Worm (Caenorhabditis elegans): ENCODE data around the gene cnp-2.

The cnp-2 gene

DNA sequence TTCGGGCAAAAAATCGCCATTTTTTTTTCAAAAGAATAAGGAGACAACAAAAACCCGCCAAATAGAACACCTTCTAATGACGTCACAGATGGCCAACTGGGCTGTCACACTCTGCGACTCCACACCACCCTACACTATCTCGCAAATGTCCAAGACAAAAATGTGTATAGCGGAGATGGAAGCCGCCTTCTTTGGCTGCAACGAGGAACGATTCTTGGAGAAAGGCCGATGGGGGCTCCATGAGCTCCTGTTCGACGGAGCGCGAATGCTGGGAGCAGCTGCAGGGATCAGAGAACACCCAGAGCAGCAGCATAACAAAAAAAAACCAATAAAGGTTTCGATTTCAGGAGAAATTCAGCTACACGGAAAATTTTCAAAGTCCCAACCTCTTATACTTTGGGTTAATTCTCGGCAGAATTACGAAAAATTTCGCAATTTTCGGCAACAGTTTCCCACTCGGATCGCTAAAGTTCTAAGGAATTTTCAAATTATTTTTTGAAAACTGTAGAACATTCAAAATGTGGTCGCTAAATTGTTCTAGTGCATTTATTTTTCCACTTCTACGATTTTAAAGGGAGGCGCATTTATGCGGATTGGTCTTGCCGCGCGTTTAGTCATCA, 45.3 kb downstream of the cnp-2 start (continued):
- TF ChIP-seq dve-1 (tag; optimal IDR thresholded peaks at IDR 0.05; ENCODE audit: insufficient read depth) (peak; percentile 5), pqm-1 (tag; optimal IDR thresholded peaks at IDR 0.05) (no peak), vab-7 (GFP tag; IDR thresholded peaks at IDR 0.05) (peak; percentile 49; the same call in 1 of the 2 replicates), D1046.2 (GFP tag; IDR thresholded peaks at IDR 0.05) (0 out of 2 replicates have a peak, but pooled peaks have one; percentile 13), mes-2 (tag; optimal IDR thresholded peaks at IDR 0.05; ENCODE audit: poor library complexity, severe bottlenecking) (peak; percentile 45), mxl-3 (GFP tag; optimal IDR thresholded peaks at IDR 0.05) (no peak), fkh-10 (GFP tag; optimal IDR thresholded peaks at IDR 0.05) (peak; percentile 42), unc-39 (tag; optimal IDR thresholded peaks at IDR 0.05) (no peak), nhr-28 (tag; optimal IDR thresholded peaks at IDR 0.05) (peak; percentile 26), egl-43 (GFP tag; IDR thresholded peaks at IDR 0.05) (peak; percentile 69; the same call in 1 of the 2 replicates), nhr-111 (GFP tag; optimal IDR thresholded peaks at IDR 0.05) (no peak), lsy-2 (tag; optimal IDR thresholded peaks at IDR 0.05) (peak in 1 of 2 experiments; percentile 60), unc-130 (GFP tag; optimal IDR thresholded peaks at IDR 0.05) (no peak), nhr-77 (tag; optimal IDR thresholded peaks at IDR 0.05) (no peak), ctbp-1 (GFP tag; IDR thresholded peaks at IDR 0.05) (0 out of 2 replicates have a peak, but pooled peaks have one; percentile 38), cey-2 (tag; optimal IDR thresholded peaks at IDR 0.05; ENCODE audit: borderline replicate concordance, insufficient read depth) (no peak), rbr-2 (tag; optimal IDR thresholded peaks at IDR 0.05) (peak; percentile 53), hlh-11 (tag; optimal IDR thresholded peaks at IDR 0.05) (peak; percentile 62), dmd-6 (GFP tag; IDR thresholded peaks at IDR 0.05) (peak; percentile 41)

DNA sequence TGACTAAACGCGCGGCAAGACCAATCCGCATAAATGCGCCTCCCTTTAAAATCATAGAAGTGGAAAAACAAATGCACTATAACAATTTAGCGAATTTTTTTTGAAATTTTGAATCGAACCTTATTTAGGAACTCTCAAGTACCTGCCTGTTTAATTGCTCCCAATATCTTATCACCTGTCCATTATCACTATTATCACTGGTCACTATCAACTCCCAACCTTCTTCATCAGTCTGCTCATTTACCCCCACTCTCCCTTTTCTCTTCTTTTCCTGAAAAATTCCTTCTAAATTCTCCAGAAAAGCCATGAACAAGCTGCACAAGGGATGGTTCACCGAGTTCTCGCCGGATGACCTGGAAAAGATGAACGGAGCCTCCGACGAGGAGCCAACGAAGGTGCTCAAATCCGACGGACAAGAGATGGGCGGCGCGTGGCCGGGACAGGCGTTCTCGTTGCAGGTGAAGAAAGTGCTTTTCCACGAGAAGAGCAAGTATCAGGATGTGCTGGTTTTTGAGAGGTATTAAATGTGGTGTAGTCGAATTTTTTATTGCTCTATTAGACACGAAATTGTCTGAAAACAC, 46.1 kb downstream of the cnp-2 start, which contains the start of gene spds-1:
spds-1 (plus strand) TSS at position 298 of the 581 bp plus-strand sequence.
- TF ChIP-seq nhr-41 (GFP tag; IDR thresholded peaks at IDR 0.05) (no peak), hlh-11 (tag; optimal IDR thresholded peaks at IDR 0.05) (peak; percentile 8), nhr-77 (tag; optimal IDR thresholded peaks at IDR 0.05) (no peak), lsy-2 (tag; optimal IDR thresholded peaks at IDR 0.05) (no peak), lim-7 (GFP tag; IDR thresholded peaks at IDR 0.05) (no peak), pqm-1 (tag; optimal IDR thresholded peaks at IDR 0.05) (peak; percentile 48), set-16 (GFP tag; IDR thresholded peaks at IDR 0.05) (peak; percentile 60)

DNA sequence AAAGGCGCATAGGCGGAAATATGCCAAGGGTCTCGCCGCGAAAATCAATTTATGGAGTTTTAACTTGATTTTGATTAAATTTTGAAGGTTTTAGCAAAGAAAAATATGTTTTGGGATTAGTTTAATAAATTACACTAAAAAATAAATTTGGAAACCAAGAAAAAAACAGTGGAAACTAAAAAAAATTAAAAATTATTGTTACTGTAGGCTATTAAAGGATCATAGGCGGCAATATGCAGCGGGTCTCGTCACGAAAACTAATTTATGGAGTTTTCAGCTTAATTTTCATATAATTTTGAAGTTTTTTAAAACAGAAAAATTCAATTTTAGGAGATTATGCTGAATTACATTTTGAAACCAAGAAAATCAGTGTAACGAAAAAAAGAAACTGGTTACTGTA, 48.1 kb downstream of the cnp-2 start:
- peak; percentile 36; the same call in 1 of the 2 replicates for TF ChIP-seq lin-38 (GFP tag; IDR thresholded peaks at IDR 0.05)
- no peak for TF ChIP-seq ceh-82 (tag; optimal IDR thresholded peaks at IDR 0.05)
- TF ChIP-seq dve-1 (tag; optimal IDR thresholded peaks at IDR 0.05; ENCODE audit: insufficient read depth) = no peak
- no peak for TF ChIP-seq ceh-62 (tag; optimal IDR thresholded peaks at IDR 0.05)
- TF ChIP-seq ztf-11 (tag; optimal IDR thresholded peaks at IDR 0.05) = no peak
- no peak for TF ChIP-seq daf-12 (tag; optimal IDR thresholded peaks at IDR 0.05)
- TF ChIP-seq F49E8.2 (tag; optimal IDR thresholded peaks at IDR 0.05; ENCODE audit: borderline replicate concordance) = peak; percentile 68

DNA sequence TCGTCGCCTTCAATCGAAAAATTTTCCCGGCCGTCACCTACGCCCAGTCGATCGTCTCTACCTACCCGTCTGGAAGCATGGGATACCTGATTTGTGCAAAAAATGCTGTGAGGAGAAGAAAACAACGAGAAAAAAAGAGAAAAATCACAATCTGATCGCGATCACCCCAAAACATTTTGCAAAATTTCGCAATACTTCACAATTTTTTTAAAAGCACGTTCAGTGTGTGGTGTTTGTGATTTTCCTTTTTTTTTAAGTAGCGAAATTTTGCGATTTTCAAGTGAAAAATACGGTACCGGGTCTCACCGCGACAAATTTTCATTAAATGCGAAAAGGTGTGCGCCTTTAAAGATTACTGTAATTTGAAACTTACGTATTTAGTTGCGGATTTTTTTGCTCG, 49.1 kb downstream of the cnp-2 start:
- TF ChIP-seq mxl-3 (GFP tag; optimal IDR thresholded peaks at IDR 0.05) = no peak
- TF ChIP-seq zip-2 (tag; optimal IDR thresholded peaks at IDR 0.05) = peak; percentile 87
- peak in 1 of 2 experiments; percentile 37 for TF ChIP-seq hif-1 (tag; optimal IDR thresholded peaks at IDR 0.05)
- no peak for TF ChIP-seq spr-1 (tag; optimal IDR thresholded peaks at IDR 0.05)

DNA sequence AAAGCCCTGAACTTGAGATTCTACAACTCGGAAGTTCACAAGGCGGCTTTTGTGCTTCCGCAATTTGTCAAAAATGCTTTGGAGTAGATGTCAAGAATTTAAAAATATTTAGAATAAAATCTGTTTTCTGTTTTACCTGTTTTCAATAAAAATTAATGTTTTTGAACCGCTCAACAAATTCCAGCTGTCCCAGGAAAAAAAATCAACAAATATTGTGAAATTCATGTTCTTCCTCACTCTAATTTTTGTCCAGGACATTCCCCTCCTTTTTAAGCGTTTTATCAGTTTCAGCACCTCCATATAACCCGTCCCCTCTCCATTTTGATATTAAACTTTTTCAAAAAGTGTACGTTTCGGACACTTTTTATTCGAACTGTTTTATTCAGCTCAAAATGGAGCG, 50.1 kb downstream of the cnp-2 start, which contains the start of gene Y46G5A.20:
Y46G5A.20 (plus strand) TSS at position 301 of the 400 bp plus-strand sequence.
- TF ChIP-seq pqm-1 (tag; optimal IDR thresholded peaks at IDR 0.05) = peak; percentile 15
- TF ChIP-seq ces-1 (GFP tag; optimal IDR thresholded peaks at IDR 0.05) = no peak
- no peak for TF ChIP-seq F44E2.7 (GFP tag; IDR thresholded peaks at IDR 0.05)
- TF ChIP-seq nhr-111 (GFP tag; optimal IDR thresholded peaks at IDR 0.05) = no peak
- TF ChIP-seq daf-16 (GFP tag; optimal IDR thresholded peaks at IDR 0.05) = no peak
- TF ChIP-seq daf-16 (tag; optimal IDR thresholded peaks at IDR 0.05) = peak; percentile 52
